Comparison of ENCODE assay signal across 2 fruit fly cellular contexts in genomic region chr3L:8870547-8870946, dm6.
TF ChIP-seq lines count a peak whose summit lies in the region.

No protein-coding gene starts in this region.

TF ChIP-seq in whole organism, embryonic, 481 proteins besides CTCF, POLR2A, EP300 and RAD21 (continued from another document):
- TF ChIP-seq zen (tag; optimal IDR thresholded peaks at IDR 0.05; lab: Kevin White, UChicago): no peak
- TF ChIP-seq chinmo (GFP tag; IDR thresholded peaks at IDR 0.05; lab: Robert Waterston, UW; ENCODE audit: partially characterized antibody): no peak
- TF ChIP-seq CG10979 (tag; optimal IDR thresholded peaks at IDR 0.05; lab: Kevin White, UChicago): peak; percentile 27
- peak; percentile 1 for TF ChIP-seq Sox102F (GFP tag; optimal IDR thresholded peaks at IDR 0.05; lab: Kevin White, UChicago)
- peak; percentile 36 for TF ChIP-seq phol (tag; optimal IDR thresholded peaks at IDR 0.05; lab: Kevin White, UChicago)
- no peak for TF ChIP-seq D (optimal IDR thresholded peaks at IDR 0.05; lab: Kevin White, UChicago)
- peak; percentile 1 for TF ChIP-seq D (GFP tag; optimal IDR thresholded peaks at IDR 0.05; lab: Kevin White, UChicago)
- no peak for TF ChIP-seq CG16815 (GFP tag; optimal IDR thresholded peaks at IDR 0.05; lab: Kevin White, UChicago)
- TF ChIP-seq zfh1 (GFP tag; IDR thresholded peaks at IDR 0.05; lab: Robert Waterston, UW): 0 out of 3 replicates have a peak, but pooled peaks have one; percentile 28
- TF ChIP-seq pan (optimal IDR thresholded peaks at IDR 0.05; lab: Kevin White, UChicago): no peak
- no peak for TF ChIP-seq pan (GFP tag; optimal IDR thresholded peaks at IDR 0.05 in 1 of 2, IDR thresholded peaks at IDR 0.05 in 1 of 2)
- 0 out of 2 replicates have a peak, but pooled peaks have one; percentile 15 for TF ChIP-seq stc (GFP tag; IDR thresholded peaks at IDR 0.05; lab: Robert Waterston, UW)
- 0 out of 2 replicates have a peak, but pooled peaks have one; percentile 34 for TF ChIP-seq CG14441 (GFP tag; IDR thresholded peaks at IDR 0.05; lab: Robert Waterston, UW)
- TF ChIP-seq CG10366 (GFP tag; IDR thresholded peaks at IDR 0.05; lab: Robert Waterston, UW): 0 out of 2 replicates have a peak, but pooled peaks have one; percentile 12
- no peak for TF ChIP-seq ro (GFP tag; IDR thresholded peaks at IDR 0.05; lab: Robert Waterston, UW)
- no peak for TF ChIP-seq h (optimal IDR thresholded peaks at IDR 0.05; lab: Kevin White, UChicago)
- 0 out of 2 replicates have a peak, but pooled peaks have one; percentile 18 for TF ChIP-seq CG31441 (GFP tag; IDR thresholded peaks at IDR 0.05; lab: Robert Waterston, UW)
- TF ChIP-seq bsh (GFP tag; optimal IDR thresholded peaks at IDR 0.05; lab: Kevin White, UChicago): peak; percentile 22 to 56
- TF ChIP-seq CG6689 (GFP tag; IDR thresholded peaks at IDR 0.05; lab: Robert Waterston, UW): 0 out of 2 replicates have a peak, but pooled peaks have one; percentile 7
- TF ChIP-seq bcd (GFP tag; optimal IDR thresholded peaks at IDR 0.05; lab: Kevin White, UChicago): no peak
- no peak for TF ChIP-seq CG7786 (GFP tag; optimal IDR thresholded peaks at IDR 0.05; lab: Kevin White, UChicago)
- TF ChIP-seq chm (GFP tag; IDR thresholded peaks at IDR 0.05; lab: Robert Waterston, UW): no peak
- TF ChIP-seq ara (GFP tag; IDR thresholded peaks at IDR 0.05; lab: Robert Waterston, UW): peak; percentile 42; the same call in 1 of the 2 replicates
- TF ChIP-seq Blimp-1 (GFP tag; optimal IDR thresholded peaks at IDR 0.05; lab: Kevin White, UChicago): peak; percentile 34
- peak; percentile 35; the same call in 1 of the 3 replicates for TF ChIP-seq row (GFP tag; IDR thresholded peaks at IDR 0.05; lab: Robert Waterston, UW)
- no peak for TF ChIP-seq hkb (optimal IDR thresholded peaks at IDR 0.05; lab: Kevin White, UChicago)
- TF ChIP-seq hkb (GFP tag; IDR thresholded peaks at IDR 0.05; lab: Robert Waterston, UW): 0 out of 2 replicates have a peak, but pooled peaks have one; percentile 18
- peak; percentile 32 for TF ChIP-seq CG11504 (tag; optimal IDR thresholded peaks at IDR 0.05; lab: Kevin White, UChicago)
- TF ChIP-seq CG12659 (GFP tag; optimal IDR thresholded peaks at IDR 0.05; lab: Kevin White, UChicago): no peak
- TF ChIP-seq so (GFP tag; IDR thresholded peaks at IDR 0.05; lab: Robert Waterston, UW): 0 out of 3 replicates have a peak, but pooled peaks have one; percentile 10
- TF ChIP-seq fd96Cb (tag; optimal IDR thresholded peaks at IDR 0.05; lab: Kevin White, UChicago): no peak
- TF ChIP-seq unpg (GFP tag; optimal IDR thresholded peaks at IDR 0.05; lab: Kevin White, UChicago): peak; percentile 0
- TF ChIP-seq CG18262 (tag; optimal IDR thresholded peaks at IDR 0.05; lab: Kevin White, UChicago): peak; percentile 20
- TF ChIP-seq CG2712 (tag; optimal IDR thresholded peaks at IDR 0.05; lab: Kevin White, UChicago): peak; percentile 26
- TF ChIP-seq dmrt99B (tag; optimal IDR thresholded peaks at IDR 0.05; lab: Kevin White, UChicago): peak; percentile 27
- peak; percentile 10 for TF ChIP-seq PHDP (tag; optimal IDR thresholded peaks at IDR 0.05; lab: Kevin White, UChicago)
- TF ChIP-seq sim (GFP tag; IDR thresholded peaks at IDR 0.05; lab: Robert Waterston, UW): no peak
- no peak for TF ChIP-seq Oli (tag; optimal IDR thresholded peaks at IDR 0.05; lab: Kevin White, UChicago)
- no peak for TF ChIP-seq ind (GFP tag; optimal IDR thresholded peaks at IDR 0.05; lab: Kevin White, UChicago)
- TF ChIP-seq Ptx1 (GFP tag; IDR thresholded peaks at IDR 0.05; lab: Robert Waterston, UW): 0 out of 2 replicates have a peak, but pooled peaks have one; percentile 23
- TF ChIP-seq dm (GFP tag; optimal IDR thresholded peaks at IDR 0.05; lab: Kevin White, UChicago): no peak
- peak; percentile 25 for TF ChIP-seq Med (GFP tag; lab: Kevin White, UChicago)
- peak; percentile 1 for TF ChIP-seq grau (tag; optimal IDR thresholded peaks at IDR 0.05; lab: Kevin White, UChicago)
- peak; percentile 89 for TF ChIP-seq Drgx (GFP tag; IDR thresholded peaks at IDR 0.05; lab: Robert Waterston, UW)
- peak; percentile 19 for TF ChIP-seq gem (tag; optimal IDR thresholded peaks at IDR 0.05; lab: Kevin White, UChicago)
- TF ChIP-seq tio (GFP tag; optimal IDR thresholded peaks at IDR 0.05; lab: Kevin White, UChicago): no peak

TF ChIP-seq in whole organism, prepupa, 60 proteins besides CTCF, POLR2A, EP300 and RAD21 (continued from another document):
- TF ChIP-seq Gug (GFP tag; IDR thresholded peaks at IDR 0.05; lab: Robert Waterston, UW) (peak; percentile 85), dac (GFP tag; optimal IDR thresholded peaks at IDR 0.05; lab: Kevin White, UChicago) (peak; percentile 58), CG34406 (GFP tag; optimal IDR thresholded peaks at IDR 0.05; lab: Kevin White, UChicago) (no peak), Lpt (GFP tag; optimal IDR thresholded peaks at IDR 0.05; lab: Kevin White, UChicago) (peak; percentile 79), CG11762 (GFP tag; optimal IDR thresholded peaks at IDR 0.05; lab: Kevin White, UChicago; ENCODE audit: insufficient read depth) (peak; percentile 61), dsx (GFP tag; optimal IDR thresholded peaks at IDR 0.05; lab: Kevin White, UChicago; ENCODE audit: poor library complexity, severe bottlenecking) (peak; percentile 49), CG32006 (GFP tag; optimal IDR thresholded peaks at IDR 0.05; lab: Kevin White, UChicago) (peak; percentile 85), Sox15 (GFP tag; optimal IDR thresholded peaks at IDR 0.05; lab: Kevin White, UChicago) (no peak), CG11902 (GFP tag; optimal IDR thresholded peaks at IDR 0.05; lab: Kevin White, UChicago) (no peak), CG10669 (GFP tag; optimal IDR thresholded peaks at IDR 0.05; lab: Kevin White, UChicago) (peak; percentile 53), esn (GFP tag; optimal IDR thresholded peaks at IDR 0.05; lab: Kevin White, UChicago) (no peak), CG8119 (GFP tag; IDR thresholded peaks at IDR 0.05; lab: Robert Waterston, UW) (peak; percentile 89), Hr39 (GFP tag; optimal IDR thresholded peaks at IDR 0.05; lab: Kevin White, UChicago) (no peak), Sox102F (GFP tag; optimal IDR thresholded peaks at IDR 0.05; lab: Kevin White, UChicago) (no peak), CG6163 (GFP tag; IDR thresholded peaks at IDR 0.05; lab: Robert Waterston, UW) (peak; percentile 92), fd59A (GFP tag; optimal IDR thresholded peaks at IDR 0.05; lab: Kevin White, UChicago) (peak; percentile 33), CG3919 (GFP tag; optimal IDR thresholded peaks at IDR 0.05; lab: Kevin White, UChicago) (peak; percentile 69), Smox (GFP tag; optimal IDR thresholded peaks at IDR 0.05; lab: Kevin White, UChicago) (no peak), CG1621 (tag; optimal IDR thresholded peaks at IDR 0.05; lab: Kevin White, UChicago) (peak; percentile 19), CG16779 (tag; optimal IDR thresholded peaks at IDR 0.05; lab: Kevin White, UChicago) (peak; percentile 41), CG4318 (GFP tag; optimal IDR thresholded peaks at IDR 0.05; lab: Kevin White, UChicago) (peak; percentile 76), net (GFP tag; optimal IDR thresholded peaks at IDR 0.05; lab: Kevin White, UChicago) (peak; percentile 54), ss (GFP tag; optimal IDR thresholded peaks at IDR 0.05; lab: Kevin White, UChicago) (peak; percentile 6 to 49), eg (GFP tag; IDR thresholded peaks at IDR 0.05; lab: Robert Waterston, UW) (peak; percentile 94), acj6 (GFP tag; optimal IDR thresholded peaks at IDR 0.05; lab: Kevin White, UChicago) (peak; percentile 56), salr (GFP tag; optimal IDR thresholded peaks at IDR 0.05; lab: Kevin White, UChicago) (peak in 1 of 2 experiments; percentile 63), topi (GFP tag; optimal IDR thresholded peaks at IDR 0.05; lab: Kevin White, UChicago) (peak; percentile 16), pdm3 (GFP tag; optimal IDR thresholded peaks at IDR 0.05; lab: Kevin White, UChicago) (peak; percentile 47), spab (GFP tag; optimal IDR thresholded peaks at IDR 0.05; lab: Kevin White, UChicago) (peak; percentile 45), CG31627 (GFP tag; optimal IDR thresholded peaks at IDR 0.05; lab: Kevin White, UChicago) (no peak)
